Worm (Caenorhabditis elegans) whole organism, L1 larva: Measurements from ENCODE around the gene prp-6.

ENCODE experiments used
- C04F5.9 ChIP-seq: sonication (generic microtip); optimal IDR thresholded peaks from 2 replicates; lab custom pipeline; 2016; ENCODE audit warnings: missing genetic modification characterization, missing compliant biosample characterization
- C16A3.4 ChIP-seq: fragments of 150-350 bp; optimal IDR thresholded peaks from 2 replicates; lab custom pipeline; 2014; ENCODE audit warnings: missing biosample characterization, missing genetic modification characterization
- F16B12.6 ChIP-seq: fragments of 150-350 bp; optimal IDR thresholded peaks from 2 replicates; lab custom pipeline; 2014; ENCODE audit warnings: missing biosample characterization, missing genetic modification characterization
- alr-1 ChIP-seq: fragments of 200-800 bp; sonication (Bioruptor generic); optimal IDR thresholded peaks from 2 replicates; lab custom pipeline; 2018; ENCODE audit warnings: borderline replicate concordance, mild to moderate bottlenecking, missing genetic modification characterization, missing compliant biosample characterization
- aly-2 ChIP-seq: fragments of 150-350 bp; optimal IDR thresholded peaks from 2 replicates; lab custom pipeline; 2014; ENCODE audit warnings: missing biosample characterization, missing genetic modification characterization
- blmp-1 ChIP-seq: fragments of 150-350 bp; optimal IDR thresholded peaks from 2 replicates; lab custom pipeline; 2014; ENCODE audit warnings: missing biosample characterization, missing genetic modification characterization
- ceh-63 ChIP-seq: fragments of 200-800 bp; sonication (Bioruptor generic); optimal IDR thresholded peaks from 2 replicates; lab custom pipeline; 2018; ENCODE audit warnings: mild to moderate bottlenecking, missing genetic modification characterization, missing compliant biosample characterization
- ceh-8 ChIP-seq: fragments of 200-800 bp; sonication (Bioruptor generic); optimal IDR thresholded peaks from 2 replicates; lab custom pipeline; 2018; ENCODE audit warnings: mild to moderate bottlenecking, missing genetic modification characterization, moderate library complexity, missing compliant biosample characterization
- ceh-82 ChIP-seq, 3 experiments: fragments of 150-350 bp in 1 of 3; sonication (generic microtip) in 2 of 3; optimal IDR thresholded peaks; 2 replicates each; lab custom pipeline; 2014 to 2017; ENCODE audit warnings: missing biosample characterization in 3 of 3, missing genetic modification characterization in 3 of 3
- dpl-1 ChIP-seq, 3 experiments: fragments of 150-350 bp in 2 of 3; sonication (generic microtip) in 1 of 3; optimal IDR thresholded peaks; 2 replicates each; lab custom pipeline; 2014 to 2017; ENCODE audit warnings: missing biosample characterization in 3 of 3, missing genetic modification characterization in 3 of 3, missing genetic modification reagents in 3 of 3
- dsc-1 ChIP-seq: sonication (generic microtip); optimal IDR thresholded peaks from 2 replicates; lab custom pipeline; 2016; ENCODE audit warnings: mild to moderate bottlenecking, missing genetic modification characterization, missing compliant biosample characterization
- efl-1 ChIP-seq, 4 experiments: fragments of 150-350 bp; optimal IDR thresholded peaks in 3 of 4; peaks in 1 of 4; 1 replicate in 1 of 4; 2 replicates in 3 of 4; lab custom pipeline; 2014; ENCODE audit warnings: missing biosample characterization in 2 of 4, missing genetic modification characterization in 2 of 4, missing genetic modification reagents in 2 of 4
- elt-2 ChIP-seq: sonication (generic microtip); optimal IDR thresholded peaks from 2 replicates; lab custom pipeline; 2016; ENCODE audit warnings: missing genetic modification characterization, mild to moderate bottlenecking, inconsistent platforms, missing compliant biosample characterization, missing genetic modification reagents
- elt-3 ChIP-seq, 6 experiments: fragments of 150-350 bp in 1 of 6; sonication (generic microtip); optimal IDR thresholded peaks; 2 replicates each; lab custom pipeline; 2017 to 2018; ENCODE audit warnings: missing biosample characterization in 6 of 6, missing genetic modification characterization in 6 of 6, inconsistent platforms in 1 of 6
- fkh-10 ChIP-seq: sonication (generic microtip); optimal IDR thresholded peaks from 2 replicates; lab custom pipeline; 2017; ENCODE audit warnings: missing biosample characterization, missing genetic modification reagents, missing genetic modification characterization
- fkh-4 ChIP-seq: sonication (generic microtip); optimal IDR thresholded peaks from 2 replicates; lab custom pipeline; 2016; ENCODE audit warnings: missing compliant biosample characterization, missing genetic modification characterization, borderline replicate concordance
- fkh-8 ChIP-seq: sonication (generic microtip); optimal IDR thresholded peaks from 2 replicates; lab custom pipeline; 2016; ENCODE audit warnings: mild to moderate bottlenecking, missing genetic modification characterization, missing compliant biosample characterization
- fos-1 ChIP-seq: fragments of 150-350 bp; optimal IDR thresholded peaks from 2 replicates; lab custom pipeline; 2014; ENCODE audit warnings: missing biosample characterization, missing genetic modification characterization
- hlh-17 ChIP-seq: fragments of 200-800 bp; sonication (Bioruptor generic); optimal IDR thresholded peaks from 2 replicates; lab custom pipeline; 2018; ENCODE audit warnings: missing genetic modification characterization, mild to moderate bottlenecking, missing compliant biosample characterization, moderate library complexity, borderline replicate concordance
- hlh-4 ChIP-seq: sonication (generic microtip); optimal IDR thresholded peaks from 2 replicates; lab custom pipeline; 2016; ENCODE audit warnings: mild to moderate bottlenecking, missing genetic modification characterization, missing compliant biosample characterization
- hpl-2 ChIP-seq: fragments of 150-350 bp; optimal IDR thresholded peaks from 2 replicates; lab custom pipeline; 2014; ENCODE audit warnings: missing biosample characterization, missing genetic modification reagents, missing genetic modification characterization
- irx-1 ChIP-seq: sonication (generic microtip); optimal IDR thresholded peaks from 2 replicates; lab custom pipeline; 2016; ENCODE audit warnings: missing genetic modification characterization, missing compliant biosample characterization
- isw-1 ChIP-seq: fragments of 200-800 bp; sonication (Bioruptor generic); IDR thresholded peaks from 2 replicates; pipeline ENCODE4 v1.3.6; 2022; ENCODE audit warnings: missing genetic modification characterization, missing compliant biosample characterization
- lin-13 ChIP-seq: fragments of 150-350 bp; optimal IDR thresholded peaks from 2 replicates; lab custom pipeline; 2014; ENCODE audit warnings: missing biosample characterization, missing genetic modification reagents, missing genetic modification characterization
- lin-15B ChIP-seq: fragments of 150-350 bp; sonication (generic microtip); optimal IDR thresholded peaks from 3 replicates; lab custom pipeline; 2014; ENCODE audit warnings: missing biosample characterization, missing genetic modification characterization
- lin-35 ChIP-seq, 2 experiments: fragments of 150-350 bp; optimal IDR thresholded peaks; 2 replicates each; lab custom pipeline; 2014; ENCODE audit warnings: missing biosample characterization in 2 of 2, missing genetic modification characterization in 2 of 2, missing genetic modification reagents in 2 of 2
- lin-39 ChIP-seq: fragments of 150-350 bp; optimal IDR thresholded peaks from 2 replicates; lab custom pipeline; 2014; ENCODE audit warnings: missing biosample characterization, missing genetic modification reagents, missing genetic modification characterization
- lsy-2 ChIP-seq, 2 experiments: fragments of 150-350 bp; optimal IDR thresholded peaks; 2 replicates each; lab custom pipeline; 2014; ENCODE audit warnings: missing biosample characterization in 2 of 2, missing genetic modification characterization in 2 of 2
- mdl-1 ChIP-seq, 2 experiments: fragments of 150-350 bp; optimal IDR thresholded peaks; 2 replicates each; lab custom pipeline; 2014 to 2017; ENCODE audit warnings: missing biosample characterization in 2 of 2, missing genetic modification characterization in 2 of 2, inconsistent platforms in 1 of 2
- mep-1 ChIP-seq: fragments of 150-350 bp; optimal IDR thresholded peaks from 2 replicates; lab custom pipeline; 2014; ENCODE audit warnings: missing biosample characterization, missing genetic modification characterization
- nhr-237 ChIP-seq: fragments of 150-350 bp; optimal IDR thresholded peaks from 2 replicates; lab custom pipeline; 2014; ENCODE audit warnings: missing biosample characterization, missing genetic modification characterization
- nhr-47 ChIP-seq: sonication (generic microtip); optimal IDR thresholded peaks from 2 replicates; lab custom pipeline; 2016; ENCODE audit warnings: mild to moderate bottlenecking, missing genetic modification characterization, moderate library complexity, missing compliant biosample characterization
- nhr-71 ChIP-seq: sonication (generic microtip); optimal IDR thresholded peaks from 2 replicates; lab custom pipeline; 2016; ENCODE audit warnings: mild to moderate bottlenecking, missing genetic modification characterization, moderate library complexity, missing compliant biosample characterization
- nhr-77 ChIP-seq: fragments of 150-350 bp; optimal IDR thresholded peaks from 2 replicates; lab custom pipeline; 2014; ENCODE audit warnings: missing biosample characterization, missing genetic modification characterization
- nhr-85 ChIP-seq: sonication (generic microtip); peaks from one replicate; lab custom pipeline; 2016; ENCODE audit warnings: missing genetic modification characterization, inconsistent platforms, missing compliant biosample characterization
- nhr-90 ChIP-seq: sonication (generic microtip); optimal IDR thresholded peaks from 2 replicates; lab custom pipeline; 2016; ENCODE audit warnings: mild to moderate bottlenecking, missing genetic modification characterization, missing compliant biosample characterization; ENCODE audit not compliant: poor library complexity
- pqm-1 ChIP-seq: sonication (generic microtip); optimal IDR thresholded peaks from 3 replicates; lab custom pipeline; 2017; ENCODE audit warnings: missing biosample characterization, missing genetic modification characterization
- skn-1 ChIP-seq: fragments of 150-350 bp; optimal IDR thresholded peaks from 2 replicates; lab custom pipeline; 2014; ENCODE audit warnings: missing biosample characterization, missing genetic modification characterization
- snu-23 ChIP-seq: sonication (generic microtip); optimal IDR thresholded peaks from 2 replicates; lab custom pipeline; 2016; ENCODE audit warnings: missing genetic modification characterization, missing compliant biosample characterization
- sox-4 ChIP-seq: sonication (generic microtip); optimal IDR thresholded peaks from 2 replicates; lab custom pipeline; 2016; ENCODE audit warnings: missing genetic modification characterization, missing compliant biosample characterization
- sptf-1 ChIP-seq: fragments of 150-350 bp; optimal IDR thresholded peaks from 2 replicates; lab custom pipeline; 2014; ENCODE audit warnings: missing biosample characterization, missing genetic modification characterization
- swsn-7 ChIP-seq: sonication (generic microtip); optimal IDR thresholded peaks from 2 replicates; lab custom pipeline; 2016; ENCODE audit warnings: missing genetic modification characterization, missing compliant biosample characterization
- tbx-2 ChIP-seq: sonication (generic microtip); optimal IDR thresholded peaks from 2 replicates; lab custom pipeline; 2016; ENCODE audit warnings: missing genetic modification characterization, missing compliant biosample characterization
- tlp-1 ChIP-seq: fragments of 150-350 bp; optimal IDR thresholded peaks from 2 replicates; lab custom pipeline; 2014; ENCODE audit warnings: missing biosample characterization, missing genetic modification characterization
- unc-130 ChIP-seq: fragments of 150-350 bp; optimal IDR thresholded peaks from 2 replicates; lab custom pipeline; 2017; ENCODE audit warnings: missing biosample characterization, missing genetic modification characterization, inconsistent platforms
- unc-30 ChIP-seq: sonication (generic microtip); optimal IDR thresholded peaks from 2 replicates; lab custom pipeline; 2017; ENCODE audit warnings: missing biosample characterization, missing genetic modification characterization
- unc-86 ChIP-seq: sonication (generic microtip); optimal IDR thresholded peaks from 2 replicates; lab custom pipeline; 2016; ENCODE audit warnings: missing genetic modification characterization, missing compliant biosample characterization
- vab-15 ChIP-seq: sonication (generic microtip); optimal IDR thresholded peaks from 2 replicates; lab custom pipeline; 2017; ENCODE audit warnings: missing genotype, mild to moderate bottlenecking, missing genetic modification characterization, missing compliant biosample characterization
- xbp-1 ChIP-seq: sonication (generic microtip); optimal IDR thresholded peaks from 2 replicates; lab custom pipeline; 2016; ENCODE audit warnings: missing genetic modification characterization, missing compliant biosample characterization

prp-6 gene

ce11 chrV:18086783-18087182 lies 64.5 kb downstream of the prp-6 start, which contains the start of gene slr-2:
Gene slr-2, plus strand, starts transcription at chrV:18087123.
- peak; percentile 17 for TF ChIP-seq hpl-2
- TF ChIP-seq vab-15: no peak
- peak; percentile 14 for TF ChIP-seq unc-86 (tag; lab: Kevin White, UChicago)
- TF ChIP-seq lsy-2 (tag; optimal IDR thresholded peaks at IDR 0.05; lab: Kevin White, UChicago): peak; percentile 49 to 80
- TF ChIP-seq C04F5.9: no peak
- TF ChIP-seq nhr-85: peak; percentile 37
- TF ChIP-seq swsn-7 (tag; lab: Kevin White, UChicago): no peak
- TF ChIP-seq efl-1 (optimal IDR thresholded peaks at IDR 0.05; lab: Kevin White, UChicago): peak; percentile 98 to 100
- TF ChIP-seq efl-1 (GFP tag; optimal IDR thresholded peaks at IDR 0.05 in 1 of 2; lab: Kevin White, UChicago): peak; percentile 99 to 100
- no peak for TF ChIP-seq nhr-47
- no peak for TF ChIP-seq pqm-1 (tag; lab: Kevin White, UChicago)
- TF ChIP-seq isw-1 (GFP tag; lab: Robert Waterston, UW): peak; percentile 27; the same call in 1 of the 2 replicates
- peak; percentile 43 to 77 (median 51) for TF ChIP-seq ceh-82 (tag; optimal IDR thresholded peaks at IDR 0.05; lab: Kevin White, UChicago)
- peak; percentile 18 for TF ChIP-seq lin-15B (tag; lab: Kevin White, UChicago)
- TF ChIP-seq nhr-77 (tag; lab: Kevin White, UChicago): peak; percentile 14
- no peak for TF ChIP-seq hlh-4 (tag; lab: Kevin White, UChicago)
- peak; percentile 36 for TF ChIP-seq F16B12.6
- TF ChIP-seq tlp-1 (tag; lab: Kevin White, UChicago): no peak
- peak; percentile 13 for TF ChIP-seq aly-2 (tag; lab: Kevin White, UChicago)
- peak; percentile 43 for TF ChIP-seq unc-130 (tag; lab: Kevin White, UChicago)
- TF ChIP-seq C16A3.4: peak; percentile 40
- TF ChIP-seq ceh-8 (GFP tag; lab: Kevin White, UChicago): peak; percentile 1
- TF ChIP-seq sptf-1 (tag; lab: Kevin White, UChicago): no peak
- peak; percentile 56 for TF ChIP-seq dsc-1 (tag; lab: Kevin White, UChicago)
- peak; percentile 49 for TF ChIP-seq tbx-2 (tag; lab: Kevin White, UChicago)
- TF ChIP-seq alr-1 (tag; lab: Kevin White, UChicago): no peak
- peak; percentile 9 for TF ChIP-seq unc-30
- TF ChIP-seq hlh-17 (GFP tag; lab: Kevin White, UChicago): no peak
- TF ChIP-seq sox-4 (tag; lab: Kevin White, UChicago): no peak
- TF ChIP-seq fkh-8 (tag; lab: Kevin White, UChicago): peak; percentile 17
- peak; percentile 49 for TF ChIP-seq skn-1 (tag; lab: Kevin White, UChicago)
- TF ChIP-seq lin-35 (GFP tag; optimal IDR thresholded peaks at IDR 0.05; lab: Kevin White, UChicago): peak; percentile 96 to 98
- no peak for TF ChIP-seq fkh-4 (tag; lab: Kevin White, UChicago)
- TF ChIP-seq nhr-71 (tag; lab: Kevin White, UChicago): no peak
- TF ChIP-seq fkh-10: no peak
- TF ChIP-seq ceh-63 (GFP tag; lab: Kevin White, UChicago): no peak
- peak in 1 of 2 experiments; percentile 11 for TF ChIP-seq mdl-1 (tag; optimal IDR thresholded peaks at IDR 0.05; lab: Kevin White, UChicago)
- peak; percentile 97 to 98 (median 97) for TF ChIP-seq dpl-1 (GFP tag; optimal IDR thresholded peaks at IDR 0.05; lab: Kevin White, UChicago)
- no peak for TF ChIP-seq nhr-237
- TF ChIP-seq nhr-90: no peak
- TF ChIP-seq elt-2 (tag; lab: Kevin White, UChicago): no peak
- peak; percentile 66 for TF ChIP-seq snu-23
- peak; percentile 37 for TF ChIP-seq lin-39 (tag; lab: Kevin White, UChicago)
- TF ChIP-seq lin-13 (GFP tag; lab: Kevin White, UChicago): peak; percentile 11
- peak; percentile 38 for TF ChIP-seq blmp-1
- peak; percentile 69 for TF ChIP-seq mep-1 (tag; lab: Kevin White, UChicago)
- peak; percentile 56 for TF ChIP-seq xbp-1
- TF ChIP-seq fos-1 (tag; lab: Kevin White, UChicago): no peak
- no peak for TF ChIP-seq elt-3 (tag; optimal IDR thresholded peaks at IDR 0.05; lab: Kevin White, UChicago)
- peak; percentile 1 for TF ChIP-seq irx-1 (tag; lab: Kevin White, UChicago)
